Fruit fly (Drosophila melanogaster) whole organism, embryonic: ENCODE measurements around the gene CG10866.
A peak's percentile ranks its signal among the peaks of the same experiment; 100 is the strongest.

Experiments
- Abd-B ChIP-seq: fragments of 200-800 bp; sonication (Bioruptor generic); optimal IDR thresholded peaks from 2 replicates; lab custom pipeline; 2018; ENCODE audit warnings: missing biosample characterization, mild to moderate bottlenecking, missing genetic modification characterization, moderate library complexity
- B-H2 ChIP-seq: fragments of 200-800 bp; sonication (Bioruptor generic); optimal IDR thresholded peaks from 2 replicates; lab custom pipeline; 2018; ENCODE audit warnings: missing biosample characterization, mild to moderate bottlenecking, missing genetic modification characterization
- CG10431 ChIP-seq: fragments of 200-800 bp; sonication (Bioruptor generic); optimal IDR thresholded peaks from 3 replicates; lab custom pipeline; 2018; ENCODE audit warnings: missing biosample characterization, mild to moderate bottlenecking, missing genetic modification characterization
- CG11504 ChIP-seq: fragments of 200-800 bp; sonication (Bioruptor generic); optimal IDR thresholded peaks from 3 replicates; lab custom pipeline; 2019; ENCODE audit warnings: missing biosample characterization, mild to moderate bottlenecking, missing genetic modification characterization, moderate library complexity
- CG12071 ChIP-seq: fragments of 200-800 bp; sonication (Bioruptor generic); optimal IDR thresholded peaks from 3 replicates; lab custom pipeline; 2018; ENCODE audit warnings: missing biosample characterization, mild to moderate bottlenecking, missing genetic modification characterization
- CG13894 ChIP-seq: fragments of 200-800 bp; sonication (Bioruptor generic); optimal IDR thresholded peaks from 3 replicates; lab custom pipeline; 2018; ENCODE audit warnings: missing biosample characterization, mild to moderate bottlenecking, missing genetic modification characterization, moderate library complexity
- CG14014 ChIP-seq: fragments of 200-800 bp; sonication (Bioruptor generic); IDR thresholded peaks from 2 replicates; pipeline ENCODE4 v1.3.6; 2022; ENCODE audit warnings: missing biosample characterization, missing genetic modification characterization
- CG1602 ChIP-seq: fragments of 200-800 bp; sonication (Bioruptor generic); optimal IDR thresholded peaks from 3 replicates; lab custom pipeline; 2016; ENCODE audit warnings: missing biosample characterization, missing genetic modification characterization
- CG16863 ChIP-seq: fragments of 200-800 bp; sonication (Bioruptor generic); optimal IDR thresholded peaks from 3 replicates; lab custom pipeline; 2016; ENCODE audit warnings: missing biosample characterization, missing genetic modification characterization
- CG17568 ChIP-seq: fragments of 200-800 bp; sonication (Bioruptor generic); optimal IDR thresholded peaks from 2 replicates; lab custom pipeline; 2018; ENCODE audit warnings: missing biosample characterization, mild to moderate bottlenecking, missing genetic modification characterization, moderate library complexity
- CG18011 ChIP-seq: fragments of 200-800 bp; sonication (Bioruptor generic); optimal IDR thresholded peaks from 2 replicates; lab custom pipeline; 2017; ENCODE audit warnings: missing biosample characterization, missing genetic modification characterization, mild to moderate bottlenecking, moderate library complexity, missing genotype
- CG18599 ChIP-seq: fragments of 200-800 bp; sonication (Bioruptor generic); optimal IDR thresholded peaks from 3 replicates; lab custom pipeline; 2017; ENCODE audit warnings: missing biosample characterization, missing genetic modification characterization, mild to moderate bottlenecking, moderate library complexity, missing genetic modification reagents
- CG18619 ChIP-seq: fragments of 200-800 bp; sonication (Bioruptor generic); optimal IDR thresholded peaks from 3 replicates; lab custom pipeline; 2017; ENCODE audit warnings: missing biosample characterization, mild to moderate bottlenecking, missing genetic modification characterization
- CG2678 ChIP-seq: fragments of 200-800 bp; sonication (Bioruptor generic); optimal IDR thresholded peaks from 3 replicates; lab custom pipeline; 2019; ENCODE audit warnings: missing biosample characterization, mild to moderate bottlenecking, missing genetic modification characterization, moderate library complexity
- CG30020 ChIP-seq: fragments of 200-800 bp; optimal IDR thresholded peaks from 2 replicates; lab custom pipeline; 2019; ENCODE audit warnings: missing biosample characterization, mild to moderate bottlenecking, missing genetic modification characterization, moderate library complexity
- CG3995 ChIP-seq: fragments of 200-800 bp; sonication (Bioruptor generic); optimal IDR thresholded peaks from 3 replicates; lab custom pipeline; 2016; ENCODE audit warnings: missing biosample characterization, missing genetic modification characterization
- CG4404 ChIP-seq: fragments of 200-800 bp; sonication (Bioruptor generic); IDR thresholded peaks from 2 replicates; pipeline ENCODE4 v1.3.6; 2022; ENCODE audit warnings: missing biosample characterization, missing genetic modification characterization
- CG5245 ChIP-seq: fragments of 200-800 bp; sonication (Bioruptor generic); optimal IDR thresholded peaks from 3 replicates; lab custom pipeline; 2016; ENCODE audit warnings: missing biosample characterization, missing genetic modification characterization
- CG9932 ChIP-seq: fragments of 200-800 bp; sonication (Bioruptor generic); IDR thresholded peaks from 2 replicates; pipeline ENCODE4 v1.3.6; 2022; ENCODE audit warnings: missing biosample characterization, missing genetic modification characterization
- CkIIα-i1 ChIP-seq: fragments of 200-800 bp; sonication (Bioruptor generic); IDR thresholded peaks from 2 replicates; pipeline ENCODE4 v1.3.6; 2022; ENCODE audit warnings: missing biosample characterization, missing genetic modification characterization
- CoRest ChIP-seq: fragments of 200-800 bp; sonication (Bioruptor generic); optimal IDR thresholded peaks from 3 replicates; lab custom pipeline; 2018; ENCODE audit warnings: missing biosample characterization, mild to moderate bottlenecking, missing genetic modification characterization, moderate library complexity
- Deaf1 ChIP-seq: fragments of 200-800 bp; optimal IDR thresholded peaks from 3 replicates; lab custom pipeline; 2019; ENCODE audit warnings: missing biosample characterization, mild to moderate bottlenecking, missing genetic modification characterization, moderate library complexity
- Ets97D ChIP-seq: fragments of 200-800 bp; sonication (Bioruptor generic); optimal IDR thresholded peaks from 3 replicates; lab custom pipeline; 2016; ENCODE audit warnings: missing biosample characterization, missing genetic modification characterization
- Fer1 ChIP-seq: fragments of 200-800 bp; sonication (Bioruptor generic); optimal IDR thresholded peaks from 2 replicates; lab custom pipeline; 2017; ENCODE audit warnings: missing biosample characterization, mild to moderate bottlenecking, missing genetic modification characterization
- HLH4C ChIP-seq: fragments of 200-800 bp; sonication (Bioruptor generic); IDR thresholded peaks from 3 replicates; pipeline ENCODE4 v1.3.6; 2022; ENCODE audit warnings: missing biosample characterization, missing genetic modification characterization; ENCODE audit not compliant: partially characterized antibody
- Hey ChIP-seq: fragments of 200-800 bp; sonication (Bioruptor generic); optimal IDR thresholded peaks from 3 replicates; lab custom pipeline; 2018; ENCODE audit warnings: missing biosample characterization, mild to moderate bottlenecking, missing genetic modification characterization
- NFAT ChIP-seq: fragments of 200-800 bp; sonication (Bioruptor generic); IDR thresholded peaks from 2 replicates; pipeline ENCODE4 v1.3.6; 2022; ENCODE audit warnings: missing biosample characterization, missing genetic modification characterization
- Rfx ChIP-seq: fragments of 200-800 bp; sonication (Bioruptor generic); IDR thresholded peaks from 2 replicates; pipeline ENCODE4 v1.3.6; 2022; ENCODE audit warnings: missing biosample characterization, missing genetic modification characterization
- Tbp ChIP-seq: fragments of >200 bp; optimal IDR thresholded peaks from 2 replicates; lab custom pipeline; 2018; ENCODE audit warnings: missing biosample characterization, missing genetic modification characterization
- ash1 ChIP-seq: fragments of 200-800 bp; sonication (Bioruptor generic); optimal IDR thresholded peaks from 2 replicates; lab custom pipeline; 2018; ENCODE audit warnings: missing biosample characterization, mild to moderate bottlenecking, missing genetic modification characterization
- ato ChIP-seq: fragments of 200-800 bp; sonication (Bioruptor generic); IDR thresholded peaks from 2 replicates; pipeline ENCODE4 v1.3.6; 2022; ENCODE audit warnings: missing biosample characterization, missing genetic modification characterization; ENCODE audit not compliant: partially characterized antibody
- bigmax ChIP-seq: fragments of 200-800 bp; sonication (Bioruptor generic); optimal IDR thresholded peaks from 2 replicates; lab custom pipeline; 2018; ENCODE audit warnings: missing biosample characterization, mild to moderate bottlenecking, missing genetic modification characterization
- cad ChIP-seq: fragments of >200 bp; optimal IDR thresholded peaks from 2 replicates; lab custom pipeline; 2017; ENCODE audit warnings: missing biosample characterization, missing genetic modification characterization
- chinmo ChIP-seq: fragments of 200-800 bp; sonication (Bioruptor generic); IDR thresholded peaks from 4 replicates; pipeline ENCODE4 v1.3.6; 2022; ENCODE audit warnings: missing biosample characterization, missing genetic modification characterization; ENCODE audit not compliant: partially characterized antibody
- crc ChIP-seq: fragments of 200-800 bp; sonication (Bioruptor generic); optimal IDR thresholded peaks from 2 replicates; lab custom pipeline; 2016; ENCODE audit warnings: missing biosample characterization, missing genetic modification characterization
- en ChIP-seq: fragments of 200-800 bp; sonication (Bioruptor generic); optimal IDR thresholded peaks from 2 replicates; lab custom pipeline; 2016; ENCODE audit warnings: missing biosample characterization, missing genetic modification characterization
- gcm ChIP-seq: fragments of 200-800 bp; sonication (Bioruptor generic); optimal IDR thresholded peaks from 2 replicates; lab custom pipeline; 2019; ENCODE audit warnings: missing biosample characterization, mild to moderate bottlenecking, missing genetic modification characterization, moderate library complexity
- gem ChIP-seq: fragments of 200-800 bp; sonication (Bioruptor generic); optimal IDR thresholded peaks from 2 replicates; lab custom pipeline; 2019; ENCODE audit warnings: missing biosample characterization, mild to moderate bottlenecking, missing genetic modification characterization, moderate library complexity
- gfzf ChIP-seq: fragments of 200-800 bp; sonication (Bioruptor generic); optimal IDR thresholded peaks from 2 replicates; lab custom pipeline; 2016; ENCODE audit warnings: missing biosample characterization, mild to moderate bottlenecking, missing genetic modification characterization, moderate library complexity
- jumu ChIP-seq: fragments of 200-800 bp; sonication (Bioruptor generic); optimal IDR thresholded peaks from 3 replicates; lab custom pipeline; 2016; ENCODE audit warnings: missing biosample characterization, missing genetic modification characterization
- kay ChIP-seq: fragments of 200-800 bp; sonication (Bioruptor generic); optimal IDR thresholded peaks from 2 replicates; lab custom pipeline; 2016; ENCODE audit warnings: missing biosample characterization, missing genetic modification characterization
- klu ChIP-seq: fragments of 200-800 bp; sonication (Bioruptor generic); IDR thresholded peaks from 2 replicates; pipeline ENCODE4 v1.3.6; 2022; ENCODE audit warnings: missing biosample characterization, missing genetic modification characterization
- peb ChIP-seq: fragments of 200-800 bp; sonication (Bioruptor generic); IDR thresholded peaks from 2 replicates; pipeline ENCODE4 v1.3.6; 2022; ENCODE audit warnings: missing biosample characterization, missing genetic modification characterization
- pzg ChIP-seq: fragments of 200-800 bp; sonication (Bioruptor generic); optimal IDR thresholded peaks from 3 replicates; lab custom pipeline; 2018; ENCODE audit warnings: missing biosample characterization, mild to moderate bottlenecking, missing genetic modification characterization, moderate library complexity
- ranshi ChIP-seq: fragments of 200-800 bp; sonication (Bioruptor generic); IDR thresholded peaks from 2 replicates; pipeline ENCODE4 v1.3.6; 2022; ENCODE audit warnings: missing biosample characterization, missing genetic modification characterization
- sisA ChIP-seq: fragments of 200-800 bp; sonication (Bioruptor generic); IDR thresholded peaks from 2 replicates; pipeline ENCODE4 v1.3.6; 2022; ENCODE audit warnings: missing biosample characterization, missing genetic modification characterization
- slbo ChIP-seq: fragments of 200-800 bp; sonication (Bioruptor generic); IDR thresholded peaks from 2 replicates; pipeline ENCODE4 v1.3.6; 2022; ENCODE audit warnings: missing biosample characterization, missing genetic modification characterization
- tap ChIP-seq: fragments of 200-800 bp; optimal IDR thresholded peaks from 3 replicates; lab custom pipeline; 2019; ENCODE audit warnings: missing biosample characterization, mild to moderate bottlenecking, missing genetic modification characterization, moderate library complexity
- unc-4 ChIP-seq: fragments of 200-800 bp; sonication (Bioruptor generic); IDR thresholded peaks from 2 replicates; pipeline ENCODE4 v1.3.6; 2022; ENCODE audit warnings: missing biosample characterization, missing genetic modification characterization; ENCODE audit not compliant: partially characterized antibody
- vnd ChIP-seq: fragments of 200-800 bp; sonication (Bioruptor generic); IDR thresholded peaks from 3 replicates; pipeline ENCODE4 v1.3.6; 2022; ENCODE audit warnings: missing biosample characterization, missing genetic modification characterization; ENCODE audit not compliant: partially characterized antibody
- wdn ChIP-seq: fragments of 200-800 bp; sonication (Bioruptor generic); IDR thresholded peaks from 2 replicates; pipeline ENCODE4 v1.3.6; 2022; ENCODE audit warnings: missing biosample characterization, missing genetic modification characterization
- z ChIP-seq: fragments of 200-800 bp; sonication (Bioruptor generic); IDR thresholded peaks from 3 replicates; pipeline ENCODE4 v1.3.6; 2022; ENCODE audit warnings: missing biosample characterization, missing genetic modification characterization

CG10866 gene

DNA sequence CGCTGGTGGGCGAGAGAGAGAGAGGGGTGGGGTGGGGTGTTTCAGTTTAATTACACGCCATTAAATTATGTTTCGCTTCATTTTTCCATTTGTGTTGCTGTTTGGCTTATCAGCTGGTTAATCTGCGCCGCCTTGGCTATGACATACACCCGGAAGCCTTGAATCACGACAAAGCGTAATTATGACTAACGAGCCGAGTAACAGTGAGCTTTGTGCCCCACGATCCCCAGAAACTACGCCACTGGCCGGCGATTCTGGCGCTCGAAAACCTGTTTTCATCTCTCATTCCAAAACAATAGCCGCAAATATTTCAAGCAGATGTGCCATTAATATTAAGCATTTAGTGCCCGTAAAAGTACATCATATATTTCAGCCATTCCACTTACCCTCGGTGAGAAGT lies 14.1 kb upstream of the CG10866 start:
- no peak for TF ChIP-seq CG18011 (GFP tag; lab: Kevin White, UChicago)
- no peak for TF ChIP-seq CG5245 (GFP tag; lab: Kevin White, UChicago)
- TF ChIP-seq gem (tag; lab: Kevin White, UChicago), result no peak
- TF ChIP-seq NFAT, result no peak
- no peak for TF ChIP-seq kay (GFP tag; lab: Kevin White, UChicago)
- no peak for TF ChIP-seq unc-4 (GFP tag; lab: Robert Waterston, UW)
- no peak for TF ChIP-seq ato
- TF ChIP-seq CG1602 (GFP tag; lab: Kevin White, UChicago), result no peak
- TF ChIP-seq z (GFP tag; lab: Robert Waterston, UW), result no peak
- TF ChIP-seq tap, result no peak
- TF ChIP-seq CG4404 (GFP tag; lab: Robert Waterston, UW), result no peak
- TF ChIP-seq slbo (GFP tag; lab: Robert Waterston, UW), result no peak
- no peak for TF ChIP-seq CG2678 (tag; lab: Kevin White, UChicago)
- no peak for TF ChIP-seq CG14014 (GFP tag; lab: Robert Waterston, UW)
- no peak for TF ChIP-seq CG18619 (GFP tag; lab: Kevin White, UChicago)
- TF ChIP-seq ash1 (GFP tag; lab: Kevin White, UChicago), result no peak
- TF ChIP-seq peb (GFP tag; lab: Robert Waterston, UW), result no peak
- TF ChIP-seq Hey, result no peak
- TF ChIP-seq CG17568, result no peak
- no peak for TF ChIP-seq Deaf1 (tag; lab: Kevin White, UChicago)
- no peak for TF ChIP-seq CG13894 (tag; lab: Kevin White, UChicago)
- no peak for TF ChIP-seq HLH4C (GFP tag; lab: Robert Waterston, UW)
- TF ChIP-seq CkIIα-i1 (GFP tag; lab: Robert Waterston, UW), result no peak
- 0 out of 4 replicates have a peak, but pooled peaks have one; percentile 55 for TF ChIP-seq chinmo
- TF ChIP-seq crc, result no peak
- TF ChIP-seq sisA (GFP tag; lab: Robert Waterston, UW), result no peak
- TF ChIP-seq CG12071, result no peak
- no peak for TF ChIP-seq en
- TF ChIP-seq CG11504 (tag; lab: Kevin White, UChicago), result no peak
- TF ChIP-seq ranshi (GFP tag; lab: Robert Waterston, UW), result peak; percentile 18; the same call in 1 of the 2 replicates
- TF ChIP-seq CG30020 (tag; lab: Kevin White, UChicago), result no peak
- no peak for TF ChIP-seq gfzf
- no peak for TF ChIP-seq bigmax (GFP tag; lab: Kevin White, UChicago)
- TF ChIP-seq CG16863 (GFP tag; lab: Kevin White, UChicago), result no peak
- TF ChIP-seq CoRest (tag; lab: Kevin White, UChicago), result no peak
- TF ChIP-seq Tbp (GFP tag; lab: Kevin White, UChicago), result no peak
- TF ChIP-seq pzg, result no peak
- TF ChIP-seq jumu (GFP tag; lab: Kevin White, UChicago), result no peak
- TF ChIP-seq CG18599, result no peak
- no peak for TF ChIP-seq Abd-B (GFP tag; lab: Kevin White, UChicago)
- TF ChIP-seq vnd (GFP tag; lab: Robert Waterston, UW), result no peak
- no peak for TF ChIP-seq klu (GFP tag; lab: Robert Waterston, UW)
- TF ChIP-seq CG10431, result no peak
- no peak for TF ChIP-seq Fer1 (GFP tag; lab: Kevin White, UChicago)
- TF ChIP-seq Rfx, result peak; percentile 48; the same call in 1 of the 2 replicates
- no peak for TF ChIP-seq wdn
- no peak for TF ChIP-seq Ets97D
- TF ChIP-seq CG9932 (GFP tag; lab: Robert Waterston, UW), result peak; percentile 50
- no peak for TF ChIP-seq cad (GFP tag; lab: Kevin White, UChicago)
- TF ChIP-seq B-H2 (GFP tag; lab: Kevin White, UChicago), result peak; percentile 15
- no peak for TF ChIP-seq gcm (GFP tag; lab: Kevin White, UChicago)
- peak; percentile 91 for TF ChIP-seq CG3995
